Worm (Caenorhabditis elegans) whole organism, midembryonic: ENCODE data around the gene xnd-1.

Source experiments
- T22C8.4 ChIP-seq: fragments of 200-800 bp; sonication (Bioruptor generic); IDR thresholded peaks from 2 replicates; pipeline ENCODE4 v1.3.6; 2022; ENCODE audit warnings: missing genetic modification characterization, missing compliant biosample characterization
- cog-1 ChIP-seq: sonication (generic microtip); optimal IDR thresholded peaks from 2 replicates; lab custom pipeline; 2016; ENCODE audit warnings: missing genetic modification characterization, missing compliant biosample characterization
- flt-1 ChIP-seq: fragments of 200-800 bp; sonication (Bioruptor generic); IDR thresholded peaks from 2 replicates; pipeline ENCODE4 v1.3.6; 2022; ENCODE audit warnings: missing genetic modification characterization, missing compliant biosample characterization
- klf-2 ChIP-seq: fragments of 200-800 bp; sonication (Bioruptor generic); conservative IDR thresholded peaks from 2 replicates; pipeline ENCODE4 v1.3.6; 2022; ENCODE audit warnings: missing genetic modification reagents, missing genetic modification characterization, missing compliant biosample characterization
- med-1 ChIP-seq: sonication (generic microtip); optimal IDR thresholded peaks from 2 replicates; lab custom pipeline; 2017; ENCODE audit warnings: missing genetic modification characterization, mild to moderate bottlenecking, missing compliant biosample characterization, antibody characterized with exemption, missing genetic modification reagents; ENCODE audit not compliant: insufficient read depth
- ref-1 ChIP-seq: fragments of 200-800 bp; sonication (Bioruptor generic); conservative IDR thresholded peaks from 2 replicates; pipeline ENCODE4 v1.3.6; 2022; ENCODE audit warnings: missing genetic modification reagents, missing genetic modification characterization, missing compliant biosample characterization
- tab-1 ChIP-seq: fragments of 200-800 bp; sonication (Bioruptor generic); IDR thresholded peaks from 2 replicates; pipeline ENCODE4 v1.3.6; 2022; ENCODE audit warnings: missing genetic modification characterization, missing compliant biosample characterization
- ztf-23 ChIP-seq: fragments of 200-800 bp; sonication (Bioruptor generic); IDR thresholded peaks from 2 replicates; pipeline ENCODE4 v1.3.6; 2022; ENCODE audit warnings: missing genetic modification reagents, missing genetic modification characterization, missing compliant biosample characterization
- ztf-29 ChIP-seq: fragments of 200-800 bp; sonication (Bioruptor generic); IDR thresholded peaks from 2 replicates; pipeline ENCODE4 v1.3.6; 2022; ENCODE audit warnings: missing genetic modification reagents, missing genetic modification characterization, missing compliant biosample characterization

The xnd-1 gene

DNA sequence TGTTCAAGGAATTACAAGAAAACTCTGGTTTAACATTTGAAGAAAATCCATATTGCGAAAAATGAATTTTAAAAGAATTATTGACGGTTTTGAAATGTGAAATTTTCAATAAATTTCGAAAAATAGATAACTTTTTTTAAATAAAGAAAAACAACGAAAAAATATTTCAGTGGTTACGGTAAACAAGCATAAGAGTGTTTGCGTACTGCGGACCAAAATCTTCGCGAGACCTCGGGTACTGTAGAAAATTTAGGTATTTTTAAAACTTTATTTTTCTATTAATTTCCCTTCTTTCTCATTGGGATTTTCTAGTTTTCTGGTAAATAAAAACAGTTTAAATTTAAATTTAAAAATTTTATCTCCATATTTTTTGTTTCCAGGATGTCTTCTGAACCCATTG, at the start of gene xnd-1:
Gene xnd-1 (plus strand): TSS at position 381 of the 400 bp plus-strand sequence.
- TF ChIP-seq T22C8.4 (GFP tag; lab: Robert Waterston, UW): no peak
- TF ChIP-seq ref-1 (GFP tag; lab: Robert Waterston, UW): no peak
- TF ChIP-seq klf-2 (GFP tag; lab: Robert Waterston, UW): no peak
- TF ChIP-seq ztf-23 (GFP tag; lab: Robert Waterston, UW): no peak
- TF ChIP-seq ztf-29 (GFP tag; lab: Robert Waterston, UW): no peak

ce11 chrIII:5554884-5555500, 49.3 kb upstream of the xnd-1 start, which contains the start of the genes nmad-1 and hach-1:
TSS of gene nmad-1 (minus strand) at chrIII:5554934.
TSS of gene hach-1 (plus strand) at chrIII:5555450.
- TF ChIP-seq T22C8.4 (GFP tag; lab: Robert Waterston, UW): peak; percentile 88
- peak; percentile 96 for TF ChIP-seq ztf-23 (GFP tag; lab: Robert Waterston, UW)
- TF ChIP-seq med-1 (GFP tag; lab: Kevin White, UChicago): peak; percentile 97
- peak; percentile 82 for TF ChIP-seq ztf-29 (GFP tag; lab: Robert Waterston, UW)
- peak; percentile 90; the same call in 1 of the 2 replicates for TF ChIP-seq klf-2 (GFP tag; lab: Robert Waterston, UW)
- TF ChIP-seq ref-1 (GFP tag; lab: Robert Waterston, UW): peak; percentile 75
- peak; percentile 92 for TF ChIP-seq tab-1 (GFP tag; lab: Robert Waterston, UW)
- peak; percentile 94 for TF ChIP-seq flt-1 (GFP tag; lab: Robert Waterston, UW)
- peak; percentile 79 for TF ChIP-seq cog-1 (tag; lab: Kevin White, UChicago)

- TF ChIP-seq ztf-29 (GFP tag; lab: Robert Waterston, UW): no peak
Observed at ce11 chrIII:5557246-5557819, 46.9 kb upstream of the xnd-1 start, which contains the start of gene rpc-2. TSS of gene rpc-2 (plus strand) at chrIII:5557365.

ce11 chrIII:5563680-5564079, 40.6 kb upstream of the xnd-1 start:
- TF ChIP-seq ref-1 (GFP tag; lab: Robert Waterston, UW) (no peak), cog-1 (tag; lab: Kevin White, UChicago) (no peak), ztf-29 (GFP tag; lab: Robert Waterston, UW) (no peak), klf-2 (GFP tag; lab: Robert Waterston, UW) (no peak), T22C8.4 (GFP tag; lab: Robert Waterston, UW) (no peak), tab-1 (GFP tag; lab: Robert Waterston, UW) (no peak), flt-1 (GFP tag; lab: Robert Waterston, UW) (no peak)

- no peak for TF ChIP-seq T22C8.4 (GFP tag; lab: Robert Waterston, UW)
- TF ChIP-seq tab-1 (GFP tag; lab: Robert Waterston, UW): no peak
- TF ChIP-seq ref-1 (GFP tag; lab: Robert Waterston, UW): no peak
- TF ChIP-seq ztf-29 (GFP tag; lab: Robert Waterston, UW): no peak
- no peak for TF ChIP-seq flt-1 (GFP tag; lab: Robert Waterston, UW)
- no peak for TF ChIP-seq med-1 (GFP tag; lab: Kevin White, UChicago)
- no peak for TF ChIP-seq ztf-23 (GFP tag; lab: Robert Waterston, UW)
- TF ChIP-seq klf-2 (GFP tag; lab: Robert Waterston, UW): no peak
- no peak for TF ChIP-seq cog-1 (tag; lab: Kevin White, UChicago)
Observed at ce11 chrIII:5564325-5564724, 39.9 kb upstream of the xnd-1 start.

DNA sequence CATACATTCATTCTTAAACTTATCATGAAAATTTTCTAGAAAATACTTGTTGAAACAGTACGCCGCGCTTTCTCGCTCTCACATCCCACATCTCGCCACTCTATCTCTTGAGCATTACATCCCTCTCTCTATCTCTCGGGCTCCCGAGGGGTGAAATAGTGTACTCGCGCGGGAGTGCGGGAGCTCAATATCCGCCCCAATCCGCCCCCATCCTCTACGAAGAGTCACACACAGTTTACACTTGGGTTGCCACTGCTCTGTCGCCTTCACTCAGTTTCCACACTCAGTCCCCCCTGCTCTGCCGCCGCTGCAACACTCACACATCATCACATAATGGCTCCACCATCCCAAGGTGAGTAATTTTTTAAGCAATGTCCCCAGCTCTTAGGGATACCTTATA, 39.5 kb upstream of the xnd-1 start, which contains the start of gene mlc-3:
Gene mlc-3 (plus strand): TSS at position 227 of the 400 bp plus-strand sequence.
- peak; percentile 69; the same call in 1 of the 2 replicates for TF ChIP-seq flt-1 (GFP tag; lab: Robert Waterston, UW)
- TF ChIP-seq klf-2 (GFP tag; lab: Robert Waterston, UW): no peak

DNA sequence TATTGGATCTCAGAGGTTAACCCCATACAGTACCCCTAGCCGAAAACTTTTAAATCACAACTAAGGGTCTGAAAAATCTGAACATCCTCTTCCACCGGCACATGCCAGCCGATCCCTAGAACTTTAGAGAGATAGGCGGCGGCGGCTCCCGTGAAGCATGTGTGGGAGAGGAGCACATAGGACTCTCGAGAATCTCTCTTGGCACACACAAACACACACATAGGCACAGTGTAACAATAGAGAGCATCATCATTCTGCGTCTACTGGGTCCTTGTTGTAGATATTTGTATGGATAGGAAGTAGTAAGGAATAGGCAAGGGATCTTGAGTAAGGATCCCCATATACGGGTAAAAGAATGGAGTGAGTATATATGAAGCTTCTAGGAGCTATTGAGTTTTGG, 38.6 kb upstream of the xnd-1 start:
- TF ChIP-seq ztf-29 (GFP tag; lab: Robert Waterston, UW) (no peak), ref-1 (GFP tag; lab: Robert Waterston, UW) (no peak), klf-2 (GFP tag; lab: Robert Waterston, UW) (no peak), tab-1 (GFP tag; lab: Robert Waterston, UW) (no peak), med-1 (GFP tag; lab: Kevin White, UChicago) (no peak), cog-1 (tag; lab: Kevin White, UChicago) (no peak), flt-1 (GFP tag; lab: Robert Waterston, UW) (no peak), T22C8.4 (GFP tag; lab: Robert Waterston, UW) (no peak), ztf-23 (GFP tag; lab: Robert Waterston, UW) (no peak)

DNA sequence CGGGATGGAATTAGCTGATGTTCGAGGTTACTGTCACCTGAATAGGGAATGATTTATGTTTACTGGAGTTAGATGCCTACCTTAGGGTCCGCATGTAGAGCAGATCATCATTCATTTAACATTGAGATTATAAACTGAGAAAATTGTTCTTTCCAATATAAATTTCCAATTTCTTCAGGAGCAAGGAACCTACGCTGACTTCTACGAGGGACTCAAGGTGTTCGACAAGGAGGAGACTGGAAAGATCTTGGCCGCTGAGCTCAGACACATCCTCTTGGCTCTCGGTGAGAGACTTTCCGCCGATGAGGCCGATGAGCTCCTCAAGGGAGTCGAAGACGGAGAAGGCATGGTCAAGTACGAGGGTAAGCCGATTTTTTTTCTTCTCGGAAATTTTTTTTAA, 37.8 kb upstream of the xnd-1 start:
- TF ChIP-seq ztf-23 (GFP tag; lab: Robert Waterston, UW) (peak; percentile 44; the same call in 1 of the 2 replicates), ztf-29 (GFP tag; lab: Robert Waterston, UW) (no peak), tab-1 (GFP tag; lab: Robert Waterston, UW) (no peak), flt-1 (GFP tag; lab: Robert Waterston, UW) (no peak), cog-1 (tag; lab: Kevin White, UChicago) (no peak)

- TF ChIP-seq ref-1 (GFP tag; lab: Robert Waterston, UW) (no peak), ztf-29 (GFP tag; lab: Robert Waterston, UW) (no peak), tab-1 (GFP tag; lab: Robert Waterston, UW) (0 out of 2 replicates have a peak, but pooled peaks have one; percentile 59), med-1 (GFP tag; lab: Kevin White, UChicago) (no peak), cog-1 (tag; lab: Kevin White, UChicago) (no peak), flt-1 (GFP tag; lab: Robert Waterston, UW) (no peak)
Observed at ce11 chrIII:5568265-5568664, 36.0 kb upstream of the xnd-1 start.
